Fruit fly (Drosophila melanogaster): ENCODE measurements around the gene CG11333.
A peak's percentile ranks its signal among the peaks of the same experiment; 100 is the strongest.

The CG11333 gene

dm6 chr3R:31459769-31460168, 3.3 kb upstream of the CG11333 start, which contains the start of gene Loxl1:
Gene Loxl1 (minus strand): TSS chr3R:31459869.
- TF ChIP-seq D1 (tag; optimal IDR thresholded peaks at IDR 0.05): no peak
- TF ChIP-seq CG17806 (tag; optimal IDR thresholded peaks at IDR 0.05): no peak
- no peak for TF ChIP-seq CG15710 (tag; optimal IDR thresholded peaks at IDR 0.05)
- no peak for TF ChIP-seq CG4496 (GFP tag; IDR thresholded peaks at IDR 0.05)
- TF ChIP-seq CG8159 (tag; optimal IDR thresholded peaks at IDR 0.05): no peak
- TF ChIP-seq Ets98B (GFP tag; IDR thresholded peaks at IDR 0.05): no peak
- TF ChIP-seq gl (tag; optimal IDR thresholded peaks at IDR 0.05): no peak

- TF ChIP-seq EcR (GFP tag; optimal IDR thresholded peaks at IDR 0.05) (no peak), fd96Ca (GFP tag; IDR thresholded peaks at IDR 0.05) (no peak), Ets98B (GFP tag; IDR thresholded peaks at IDR 0.05) (no peak), CG15710 (tag; optimal IDR thresholded peaks at IDR 0.05) (no peak), Snoo (tag; optimal IDR thresholded peaks at IDR 0.05) (no peak), CG9948 (tag; optimal IDR thresholded peaks at IDR 0.05) (no peak), Pif1B (GFP tag; optimal IDR thresholded peaks at IDR 0.05) (no peak), CG8301 (tag; optimal IDR thresholded peaks at IDR 0.05) (no peak), CG12605 (GFP tag; IDR thresholded peaks at IDR 0.05) (no peak), CG17806 (tag; optimal IDR thresholded peaks at IDR 0.05) (no peak), D1 (tag; optimal IDR thresholded peaks at IDR 0.05) (no peak), CG8159 (tag; optimal IDR thresholded peaks at IDR 0.05) (no peak), CG32121 (GFP tag; IDR thresholded peaks at IDR 0.05) (no peak)
Observed at dm6 chr3R:31461281-31461680, 1.8 kb upstream of the CG11333 start.

- TF ChIP-seq Ets98B (GFP tag; IDR thresholded peaks at IDR 0.05) (no peak), fd96Ca (GFP tag; IDR thresholded peaks at IDR 0.05) (0 out of 3 replicates have a peak, but pooled peaks have one; percentile 37), CG32121 (GFP tag; IDR thresholded peaks at IDR 0.05) (peak; percentile 17; the same call in 1 of the 2 replicates), Pif1B (GFP tag; optimal IDR thresholded peaks at IDR 0.05) (no peak), CG4496 (GFP tag; IDR thresholded peaks at IDR 0.05) (peak; percentile 41; the same call in 1 of the 3 replicates), CG12605 (GFP tag; IDR thresholded peaks at IDR 0.05) (peak; percentile 21; the same call in 1 of the 2 replicates)
Observed at dm6 chr3R:31462299-31463011, 646 bp upstream of the CG11333 start.

- TF ChIP-seq CG10348 (GFP tag; IDR thresholded peaks at IDR 0.05): no peak
- no peak for TF ChIP-seq CG12605 (GFP tag; IDR thresholded peaks at IDR 0.05)
- TF ChIP-seq rn (GFP tag; IDR thresholded peaks at IDR 0.05): no peak
- no peak for TF ChIP-seq CG17806 (tag; optimal IDR thresholded peaks at IDR 0.05)
- TF ChIP-seq CG32121 (GFP tag; IDR thresholded peaks at IDR 0.05): no peak
- no peak for TF ChIP-seq Pif1A (GFP tag; optimal IDR thresholded peaks at IDR 0.05)
- no peak for TF ChIP-seq CG9948 (tag; optimal IDR thresholded peaks at IDR 0.05)
- TF ChIP-seq D1 (tag; optimal IDR thresholded peaks at IDR 0.05): no peak
- no peak for TF ChIP-seq CG34367 (tag; optimal IDR thresholded peaks at IDR 0.05)
Observed at dm6 chr3R:31477167-31477566, 14.1 kb downstream of the CG11333 start.

- no peak for TF ChIP-seq EcR (GFP tag; optimal IDR thresholded peaks at IDR 0.05)
- TF ChIP-seq CG13204 (GFP tag; optimal IDR thresholded peaks at IDR 0.05): no peak
- TF ChIP-seq gl (tag; optimal IDR thresholded peaks at IDR 0.05): no peak
- TF ChIP-seq CG15710 (tag; optimal IDR thresholded peaks at IDR 0.05): peak; percentile 60
- TF ChIP-seq CG17806 (tag; optimal IDR thresholded peaks at IDR 0.05): no peak
- TF ChIP-seq Pif1A (GFP tag; optimal IDR thresholded peaks at IDR 0.05): peak; percentile 68
- 0 out of 2 replicates have a peak, but pooled peaks have one; percentile 15 for TF ChIP-seq CG10348 (GFP tag; IDR thresholded peaks at IDR 0.05)
- no peak for TF ChIP-seq rn (GFP tag; IDR thresholded peaks at IDR 0.05)
- TF ChIP-seq CG14655 (GFP tag; optimal IDR thresholded peaks at IDR 0.05): peak; percentile 68
- TF ChIP-seq Ets98B (GFP tag; IDR thresholded peaks at IDR 0.05): peak; percentile 76
- TF ChIP-seq CG4496 (GFP tag; IDR thresholded peaks at IDR 0.05): peak; percentile 72
- TF ChIP-seq Pif1B (GFP tag; optimal IDR thresholded peaks at IDR 0.05): peak; percentile 53
- peak; percentile 68 for TF ChIP-seq CG32121 (GFP tag; IDR thresholded peaks at IDR 0.05)
- no peak for TF ChIP-seq D1 (tag; optimal IDR thresholded peaks at IDR 0.05)
- peak; percentile 44 for TF ChIP-seq CG8159 (tag; optimal IDR thresholded peaks at IDR 0.05)
- peak; percentile 86 for TF ChIP-seq fd96Ca (GFP tag; IDR thresholded peaks at IDR 0.05)
- peak; percentile 70 for TF ChIP-seq CG8301 (tag; optimal IDR thresholded peaks at IDR 0.05)
- peak; percentile 54 for TF ChIP-seq CG12605 (GFP tag; IDR thresholded peaks at IDR 0.05)
- TF ChIP-seq CG9948 (tag; optimal IDR thresholded peaks at IDR 0.05): peak; percentile 21
- peak; percentile 44 for TF ChIP-seq CG34367 (tag; optimal IDR thresholded peaks at IDR 0.05)
- no peak for TF ChIP-seq Snoo (tag; optimal IDR thresholded peaks at IDR 0.05)
Observed at dm6 chr3R:31482117-31482516, 19.0 kb downstream of the CG11333 start.

dm6 chr3R:31483060-31483459, 20.0 kb downstream of the CG11333 start:
- TF ChIP-seq D1 (tag; optimal IDR thresholded peaks at IDR 0.05) (no peak), Ets98B (GFP tag; IDR thresholded peaks at IDR 0.05) (no peak), CG15710 (tag; optimal IDR thresholded peaks at IDR 0.05) (no peak), CG32121 (GFP tag; IDR thresholded peaks at IDR 0.05) (no peak), CG8301 (tag; optimal IDR thresholded peaks at IDR 0.05) (no peak), CG12605 (GFP tag; IDR thresholded peaks at IDR 0.05) (no peak), CG9948 (tag; optimal IDR thresholded peaks at IDR 0.05) (no peak), CG4496 (GFP tag; IDR thresholded peaks at IDR 0.05) (no peak)

All from whole organism, pupa.